Fruit fly (Drosophila melanogaster) whole organism, prepupa: ENCODE data around the gene gzl.

Experiments used
- CG10631 ChIP-seq: fragments of 200-800 bp; sonication (Bioruptor generic); optimal IDR thresholded peaks from 2 replicates; lab custom pipeline; 2016; ENCODE audit warnings: missing biosample characterization, missing genetic modification characterization
- CG10669 ChIP-seq: fragments of 200-800 bp; sonication (Bioruptor generic); optimal IDR thresholded peaks from 3 replicates; lab custom pipeline; 2018; ENCODE audit warnings: missing biosample characterization, mild to moderate bottlenecking, missing genetic modification characterization, moderate library complexity
- CG15336 ChIP-seq: fragments of 200-800 bp; sonication (Bioruptor generic); IDR thresholded peaks from 2 replicates; pipeline ENCODE4 v1.3.6; 2022; ENCODE audit warnings: missing biosample characterization, missing genetic modification characterization
- CG1621 ChIP-seq: fragments of 200-800 bp; sonication (Bioruptor generic); optimal IDR thresholded peaks from 3 replicates; lab custom pipeline; 2018; ENCODE audit warnings: missing biosample characterization, mild to moderate bottlenecking, missing genetic modification characterization
- CG16779 ChIP-seq: fragments of 200-800 bp; sonication (Bioruptor generic); optimal IDR thresholded peaks from 3 replicates; lab custom pipeline; 2017; ENCODE audit warnings: missing biosample characterization, mild to moderate bottlenecking, missing genetic modification characterization
- CG3032 ChIP-seq: fragments of 200-800 bp; optimal IDR thresholded peaks from 2 replicates; lab custom pipeline; 2019; ENCODE audit warnings: missing biosample characterization, mild to moderate bottlenecking, missing genetic modification characterization, moderate library complexity
- CG32006 ChIP-seq: fragments of 200-800 bp; sonication (Bioruptor generic); optimal IDR thresholded peaks from 3 replicates; lab custom pipeline; 2017; ENCODE audit warnings: missing biosample characterization, mild to moderate bottlenecking, missing genetic modification characterization
- CG34406 ChIP-seq: fragments of 200-800 bp; sonication (Bioruptor generic); optimal IDR thresholded peaks from 3 replicates; lab custom pipeline; 2016; ENCODE audit warnings: missing biosample characterization, missing genetic modification characterization
- CG3919 ChIP-seq: fragments of 200-800 bp; sonication (Bioruptor generic); optimal IDR thresholded peaks from 3 replicates; lab custom pipeline; 2016; ENCODE audit warnings: missing biosample characterization, missing genetic modification characterization
- CG4318 ChIP-seq: fragments of 200-800 bp; sonication (Bioruptor generic); optimal IDR thresholded peaks from 3 replicates; lab custom pipeline; 2017; ENCODE audit warnings: missing biosample characterization, mild to moderate bottlenecking, missing genetic modification characterization
- CG6276 ChIP-seq: fragments of 200-800 bp; sonication (Bioruptor generic); optimal IDR thresholded peaks from 2 replicates; lab custom pipeline; 2017; ENCODE audit warnings: missing biosample characterization, mild to moderate bottlenecking, missing genetic modification characterization
- CG6792 ChIP-seq: fragments of 200-800 bp; sonication (Bioruptor generic); optimal IDR thresholded peaks from 3 replicates; lab custom pipeline; 2016; ENCODE audit warnings: missing biosample characterization, missing genetic modification characterization
- CG6854 ChIP-seq: fragments of 200-800 bp; sonication (Bioruptor generic); optimal IDR thresholded peaks from 2 replicates; lab custom pipeline; 2017; ENCODE audit warnings: missing biosample characterization, mild to moderate bottlenecking, missing genetic modification characterization
- CG7368 ChIP-seq: fragments of 200-800 bp; sonication (Bioruptor generic); optimal IDR thresholded peaks from 3 replicates; lab custom pipeline; 2016; ENCODE audit warnings: missing biosample characterization, missing genetic modification characterization
- CG8119 ChIP-seq: fragments of 200-800 bp; sonication (Bioruptor generic); IDR thresholded peaks from 3 replicates; pipeline ENCODE4 v1.3.6; 2022; ENCODE audit warnings: missing biosample characterization, missing genetic modification characterization
- CG8319 ChIP-seq: fragments of 200-800 bp; sonication (Bioruptor generic); optimal IDR thresholded peaks from 3 replicates; lab custom pipeline; 2016; ENCODE audit warnings: missing biosample characterization, missing genetic modification characterization
- CG8632 ChIP-seq: fragments of 200-800 bp; sonication (Bioruptor generic); optimal IDR thresholded peaks from 3 replicates; lab custom pipeline; 2016; ENCODE audit warnings: missing biosample characterization, missing genetic modification characterization
- Eip75B ChIP-seq: fragments of 200-800 bp; sonication (Bioruptor generic); optimal IDR thresholded peaks from 3 replicates; lab custom pipeline; 2016; ENCODE audit warnings: missing biosample characterization, missing genetic modification characterization
- Eip78C ChIP-seq: fragments of 200-800 bp; sonication (Bioruptor generic); peaks from one replicate; lab custom pipeline; 2016; ENCODE audit warnings: missing biosample characterization, missing genetic modification characterization
- Ets96B ChIP-seq: fragments of 200-800 bp; optimal IDR thresholded peaks from 2 replicates; lab custom pipeline; 2019; ENCODE audit warnings: missing biosample characterization, mild to moderate bottlenecking, missing genetic modification characterization, moderate library complexity
- Gug ChIP-seq: fragments of 200-800 bp; sonication (Bioruptor generic); IDR thresholded peaks from 2 replicates; pipeline ENCODE4 v1.3.6; 2022; ENCODE audit warnings: missing biosample characterization, missing genetic modification characterization
- Hr38 ChIP-seq: sonication (Bioruptor generic); optimal IDR thresholded peaks from 2 replicates; lab custom pipeline; 2016; ENCODE audit warnings: missing biosample characterization, missing genetic modification characterization
- Hr39 ChIP-seq: fragments of 200-800 bp; sonication (Bioruptor generic); optimal IDR thresholded peaks from 2 replicates; lab custom pipeline; 2016; ENCODE audit warnings: missing biosample characterization, missing genetic modification characterization
- Lpt ChIP-seq: fragments of 200-800 bp; sonication (Bioruptor generic); optimal IDR thresholded peaks from 3 replicates; lab custom pipeline; 2016; ENCODE audit warnings: missing biosample characterization, missing genetic modification characterization
- OdsH ChIP-seq: fragments of 200-800 bp; sonication (Bioruptor generic); optimal IDR thresholded peaks from 3 replicates; lab custom pipeline; 2016; ENCODE audit warnings: missing biosample characterization, missing genetic modification characterization
- Smox ChIP-seq: fragments of 200-800 bp; sonication (Bioruptor generic); optimal IDR thresholded peaks from 3 replicates; lab custom pipeline; 2016; ENCODE audit warnings: missing biosample characterization, missing genetic modification characterization
- Sox102F ChIP-seq: fragments of 200-800 bp; sonication (Bioruptor generic); optimal IDR thresholded peaks from 2 replicates; lab custom pipeline; 2016; ENCODE audit warnings: missing biosample characterization, mild to moderate bottlenecking, missing genetic modification characterization
- achi ChIP-seq: fragments of 200-800 bp; sonication (Bioruptor generic); optimal IDR thresholded peaks from 3 replicates; lab custom pipeline; 2016; ENCODE audit warnings: missing biosample characterization, missing genetic modification characterization
- acj6 ChIP-seq: fragments of 200-800 bp; sonication (Bioruptor generic); optimal IDR thresholded peaks from 3 replicates; lab custom pipeline; 2016; ENCODE audit warnings: missing biosample characterization, missing genetic modification characterization
- cyc ChIP-seq: fragments of 200-800 bp; sonication (Bioruptor generic); optimal IDR thresholded peaks from 3 replicates; lab custom pipeline; 2016; ENCODE audit warnings: missing biosample characterization, missing genetic modification characterization
- dac ChIP-seq: fragments of 200-800 bp; sonication (Bioruptor generic); optimal IDR thresholded peaks from 2 replicates; lab custom pipeline; 2017; ENCODE audit warnings: missing biosample characterization, mild to moderate bottlenecking, missing genetic modification characterization
- dsx ChIP-seq: fragments of 200-800 bp; optimal IDR thresholded peaks from 3 replicates; lab custom pipeline; 2019; ENCODE audit warnings: missing biosample characterization, mild to moderate bottlenecking, missing genetic modification characterization, moderate library complexity; ENCODE audit not compliant: poor library complexity, severe bottlenecking
- eg ChIP-seq: fragments of 200-800 bp; sonication (Bioruptor generic); IDR thresholded peaks from 3 replicates; pipeline ENCODE4 v1.3.6; 2022; ENCODE audit warnings: missing biosample characterization, missing genetic modification characterization
- esn ChIP-seq: fragments of 200-800 bp; sonication (Bioruptor generic); optimal IDR thresholded peaks from 2 replicates; lab custom pipeline; 2016; ENCODE audit warnings: missing biosample characterization, mild to moderate bottlenecking, missing genetic modification characterization, moderate library complexity
- fd85E ChIP-seq: fragments of 200-800 bp; sonication (Bioruptor generic); optimal IDR thresholded peaks from 3 replicates; lab custom pipeline; 2016; ENCODE audit warnings: missing biosample characterization, missing genetic modification characterization
- fkh ChIP-seq: fragments of 200-800 bp; sonication (Bioruptor generic); optimal IDR thresholded peaks from 3 replicates; lab custom pipeline; 2017; ENCODE audit warnings: missing biosample characterization, mild to moderate bottlenecking, missing genetic modification characterization, moderate library complexity
- lz ChIP-seq: fragments of 200-800 bp; sonication (Bioruptor generic); optimal IDR thresholded peaks from 3 replicates; lab custom pipeline; 2016; ENCODE audit warnings: missing biosample characterization, missing genetic modification characterization
- net ChIP-seq: fragments of 200-800 bp; sonication (Bioruptor generic); optimal IDR thresholded peaks from 3 replicates; lab custom pipeline; 2016; ENCODE audit warnings: missing biosample characterization, missing genetic modification characterization
- pdm3 ChIP-seq: fragments of 200-800 bp; sonication (Bioruptor generic); optimal IDR thresholded peaks from 3 replicates; lab custom pipeline; 2016; ENCODE audit warnings: missing biosample characterization, missing genetic modification characterization
- salr ChIP-seq, 2 experiments: fragments of 200-800 bp; sonication (Bioruptor generic); optimal IDR thresholded peaks; 3 replicates each; lab custom pipeline; 2016 to 2018; ENCODE audit warnings: missing biosample characterization in 2 of 2, missing genetic modification characterization in 2 of 2, mild to moderate bottlenecking in 1 of 2
- spab ChIP-seq: fragments of 200-800 bp; sonication (Bioruptor generic); optimal IDR thresholded peaks from 2 replicates; lab custom pipeline; 2017; ENCODE audit warnings: missing biosample characterization, mild to moderate bottlenecking, missing genetic modification characterization, missing genetic modification reagents
- ss ChIP-seq, 2 experiments: fragments of 200-800 bp; sonication (Bioruptor generic); optimal IDR thresholded peaks; 2 replicates in 1 of 2; 3 replicates in 1 of 2; lab custom pipeline; 2017 to 2018; ENCODE audit warnings: mild to moderate bottlenecking in 2 of 2, missing biosample characterization in 2 of 2, missing genetic modification characterization in 2 of 2, moderate library complexity in 1 of 2
- svp ChIP-seq: fragments of 200-800 bp; sonication (Bioruptor generic); peaks from one replicate; lab custom pipeline; 2016; ENCODE audit warnings: missing biosample characterization, missing genetic modification characterization
- topi ChIP-seq: fragments of 200-800 bp; sonication (Bioruptor generic); optimal IDR thresholded peaks from 3 replicates; lab custom pipeline; 2016; ENCODE audit warnings: missing biosample characterization, missing genetic modification characterization
- vri ChIP-seq: fragments of 200-800 bp; sonication (Bioruptor generic); optimal IDR thresholded peaks from 3 replicates; lab custom pipeline; 2016; ENCODE audit warnings: missing biosample characterization, mild to moderate bottlenecking, missing genetic modification characterization

Gene gzl

dm6 chr3R:6404174-6404573 lies 21.5 kb downstream of the gzl start (continued):
- peak; percentile 74 for TF ChIP-seq esn
- peak; percentile 52 for TF ChIP-seq CG7368 (GFP tag; lab: Kevin White, UChicago)
- peak; percentile 78 for TF ChIP-seq acj6 (GFP tag; lab: Kevin White, UChicago)
- peak; percentile 79 for TF ChIP-seq CG3919
- TF ChIP-seq Hr38 (GFP tag; lab: Kevin White, UChicago) = no peak
- peak; percentile 69 for TF ChIP-seq net (GFP tag; lab: Kevin White, UChicago)
- TF ChIP-seq svp = peak; percentile 84
- TF ChIP-seq CG34406 = peak; percentile 70
- peak; percentile 82 for TF ChIP-seq CG32006 (GFP tag; lab: Kevin White, UChicago)
- TF ChIP-seq ss (GFP tag; optimal IDR thresholded peaks at IDR 0.05; lab: Kevin White, UChicago) = peak; percentile 15
- TF ChIP-seq cyc = peak; percentile 73
- TF ChIP-seq CG1621 = peak; percentile 47
- TF ChIP-seq vri (GFP tag; lab: Kevin White, UChicago) = no peak
- TF ChIP-seq CG10631 (GFP tag; lab: Kevin White, UChicago) = peak; percentile 75
- peak; percentile 73 for TF ChIP-seq CG6792
- no peak for TF ChIP-seq fd85E
- TF ChIP-seq CG8319 (GFP tag; lab: Kevin White, UChicago) = peak; percentile 55
- peak; percentile 71 for TF ChIP-seq pdm3 (GFP tag; lab: Kevin White, UChicago)
- peak; percentile 64 for TF ChIP-seq Smox
- peak; percentile 40 for TF ChIP-seq fkh (GFP tag; lab: Kevin White, UChicago)
- TF ChIP-seq CG6276 (GFP tag; lab: Kevin White, UChicago) = peak; percentile 74
- peak; percentile 93 for TF ChIP-seq eg
- peak; percentile 76 for TF ChIP-seq OdsH (GFP tag; lab: Kevin White, UChicago)
- peak; percentile 78 for TF ChIP-seq Eip75B (GFP tag; lab: Kevin White, UChicago)
- peak; percentile 72 for TF ChIP-seq Lpt (GFP tag; lab: Kevin White, UChicago)
- peak; percentile 91 for TF ChIP-seq CG15336 (GFP tag; lab: Robert Waterston, UW)
- TF ChIP-seq topi (GFP tag; lab: Kevin White, UChicago) = peak; percentile 75
- peak; percentile 73 for TF ChIP-seq CG8632 (GFP tag; lab: Kevin White, UChicago)
- TF ChIP-seq spab (GFP tag; lab: Kevin White, UChicago) = peak; percentile 23
- TF ChIP-seq CG16779 (tag; lab: Kevin White, UChicago) = peak; percentile 53
- peak; percentile 61 for TF ChIP-seq CG4318 (GFP tag; lab: Kevin White, UChicago)
- TF ChIP-seq Ets96B = peak; percentile 67
- TF ChIP-seq Gug = peak; percentile 83
- TF ChIP-seq, all 60 proteins: peak for 52

DNA sequence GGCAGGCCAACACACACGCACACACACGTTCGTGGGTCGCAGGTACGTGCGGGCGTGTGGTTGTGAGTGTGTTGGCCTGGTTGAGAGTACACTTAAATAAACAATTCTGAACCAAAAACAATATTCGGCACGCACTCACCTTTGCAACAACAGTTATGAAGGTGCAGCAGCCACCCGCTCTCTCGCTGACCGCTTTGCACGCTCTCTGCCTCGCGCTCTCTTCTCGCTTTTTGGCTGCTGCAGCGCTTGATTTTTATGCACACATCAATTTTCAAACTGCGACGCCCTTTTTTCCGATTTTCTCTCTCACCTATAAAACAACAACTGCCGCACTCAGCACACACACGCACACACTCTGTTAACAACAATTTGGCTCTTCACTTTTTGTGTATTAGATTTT lies 22.5 kb downstream of the gzl start:
- TF ChIP-seq esn = no peak
- no peak for TF ChIP-seq CG1621
- TF ChIP-seq CG3032 (tag; lab: Kevin White, UChicago) = no peak
- TF ChIP-seq dac = no peak
- TF ChIP-seq vri (GFP tag; lab: Kevin White, UChicago) = no peak
- TF ChIP-seq CG10631 (GFP tag; lab: Kevin White, UChicago) = no peak
- TF ChIP-seq svp = peak; percentile 50
- no peak for TF ChIP-seq lz (GFP tag; lab: Kevin White, UChicago)
- TF ChIP-seq Eip78C (GFP tag; lab: Kevin White, UChicago) = peak; percentile 62
- no peak for TF ChIP-seq Gug
- peak; percentile 35 for TF ChIP-seq fd85E
- no peak for TF ChIP-seq CG6854 (GFP tag; lab: Kevin White, UChicago)

DNA sequence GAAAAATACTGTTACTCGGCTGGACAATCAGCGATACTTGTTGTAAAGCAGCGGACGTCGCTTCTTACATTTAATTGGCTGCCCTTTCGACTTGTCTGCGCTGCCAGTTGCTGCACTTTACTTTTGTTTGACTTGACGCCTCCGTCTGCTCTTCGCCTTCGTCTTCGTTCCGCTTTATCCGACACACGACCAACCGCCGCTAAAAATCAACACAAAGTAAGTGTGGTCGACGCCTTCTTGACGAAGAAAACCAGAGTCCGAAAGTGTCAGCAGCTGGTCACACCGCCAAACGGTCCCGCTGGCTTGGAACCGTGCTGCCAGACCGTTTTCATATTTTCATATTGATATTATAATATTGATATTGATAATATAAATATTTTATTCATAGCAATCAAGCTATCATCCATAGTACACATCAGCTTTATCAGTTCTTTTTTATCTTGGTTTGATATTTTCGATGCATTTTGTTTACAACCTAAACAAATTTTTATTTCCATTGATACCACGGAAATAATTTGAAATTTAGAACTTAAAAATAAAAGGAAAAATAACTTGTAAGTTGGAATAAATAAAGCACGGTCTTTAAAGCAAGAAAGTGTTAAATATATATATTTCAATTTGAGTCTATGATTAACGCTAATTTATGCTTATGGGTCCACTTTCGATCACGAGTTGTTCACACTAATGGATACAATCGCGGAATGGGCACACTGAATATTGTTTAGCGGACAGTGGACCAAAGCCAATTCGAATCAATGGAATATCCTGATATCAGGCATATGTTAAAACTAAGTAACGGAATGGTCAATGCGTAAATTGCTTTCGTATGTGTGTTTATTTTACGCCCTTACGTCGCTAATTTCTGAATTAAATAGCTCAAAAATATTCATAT lies 23.2 kb downstream of the gzl start, which contains the start of gene Dmtn:
Dmtn (minus strand) TSS at position 222 of the 892 bp plus-strand sequence.
- TF ChIP-seq Hr39 (GFP tag; lab: Kevin White, UChicago) (no peak), CG3919 (peak; percentile 59), CG10669 (no peak), CG3032 (tag; lab: Kevin White, UChicago) (peak; percentile 10), CG8119 (GFP tag; lab: Robert Waterston, UW) (no peak), Gug (no peak), CG6276 (GFP tag; lab: Kevin White, UChicago) (no peak), Smox (peak; percentile 11), topi (GFP tag; lab: Kevin White, UChicago) (no peak), CG7368 (GFP tag; lab: Kevin White, UChicago) (no peak), CG15336 (GFP tag; lab: Robert Waterston, UW) (no peak), Eip75B (GFP tag; lab: Kevin White, UChicago) (no peak), svp (peak; percentile 73), vri (GFP tag; lab: Kevin White, UChicago) (peak; percentile 39), CG16779 (tag; lab: Kevin White, UChicago) (peak; percentile 37), Sox102F (GFP tag; lab: Kevin White, UChicago) (peak; percentile 9), salr (GFP tag; optimal IDR thresholded peaks at IDR 0.05; lab: Kevin White, UChicago) (peak in 1 of 2 experiments; percentile 27), CG6854 (GFP tag; lab: Kevin White, UChicago) (peak; percentile 57), dsx (GFP tag; lab: Kevin White, UChicago) (peak; percentile 63), CG8319 (GFP tag; lab: Kevin White, UChicago) (no peak), cyc (no peak), Lpt (GFP tag; lab: Kevin White, UChicago) (no peak), achi (GFP tag; lab: Kevin White, UChicago) (peak; percentile 29)
